Worm (Caenorhabditis elegans) whole organism, L4 larva: ENCODE measurements around the gene K01A12.4.

Experiments used
- F26F4.8 ChIP-seq: fragments of 200-800 bp; sonication (Bioruptor generic); conservative IDR thresholded peaks from 2 replicates; pipeline ENCODE4 v1.3.6; 2022; ENCODE audit warnings: missing genetic modification characterization, missing compliant biosample characterization
- F44E2.7 ChIP-seq: fragments of 200-800 bp; sonication (Bioruptor generic); IDR thresholded peaks from 2 replicates; pipeline ENCODE4 v2.1.2; 2022; ENCODE audit warnings: missing genetic modification characterization, missing compliant biosample characterization
- F49E8.2 ChIP-seq: sonication (generic microtip); optimal IDR thresholded peaks from 2 replicates; lab custom pipeline; 2016; ENCODE audit warnings: missing compliant biosample characterization, mild to moderate bottlenecking, missing genetic modification characterization, borderline replicate concordance
- T20F7.1 ChIP-seq: fragments of 200-800 bp; sonication (Bioruptor generic); optimal IDR thresholded peaks from 2 replicates; lab custom pipeline; 2018; ENCODE audit warnings: mild to moderate bottlenecking, missing genetic modification characterization, missing compliant biosample characterization
- Y75B8A.6 ChIP-seq: fragments of 200-800 bp; sonication (Bioruptor generic); IDR thresholded peaks from 2 replicates; pipeline ENCODE4 v1.3.6; 2022; ENCODE audit warnings: missing genetic modification reagents, missing genetic modification characterization, missing compliant biosample characterization
- arid-1 ChIP-seq: fragments of 200-800 bp; sonication (Bioruptor generic); conservative IDR thresholded peaks from 2 replicates; pipeline ENCODE4 v1.3.6; 2022; ENCODE audit warnings: missing genetic modification reagents, missing genetic modification characterization, missing compliant biosample characterization
- ceh-20 ChIP-seq: fragments of 200-800 bp; sonication (Bioruptor generic); IDR thresholded peaks from 2 replicates; pipeline ENCODE4 v1.3.6; 2022; ENCODE audit warnings: missing genetic modification reagents, missing genetic modification characterization, missing compliant biosample characterization
- ceh-32 ChIP-seq: sonication (generic microtip); optimal IDR thresholded peaks from 2 replicates; lab custom pipeline; 2016; ENCODE audit warnings: mild to moderate bottlenecking, missing genetic modification characterization, missing compliant biosample characterization; ENCODE audit not compliant: poor library complexity
- ceh-44 ChIP-seq: fragments of 200-800 bp; sonication (Bioruptor generic); IDR thresholded peaks from 2 replicates; pipeline ENCODE4 v1.3.6; 2022; ENCODE audit warnings: missing genetic modification reagents, missing genetic modification characterization, missing compliant biosample characterization
- ceh-82 ChIP-seq: sonication (generic microtip); optimal IDR thresholded peaks from 2 replicates; lab custom pipeline; 2017; ENCODE audit warnings: missing biosample characterization, missing genetic modification characterization
- ctbp-1 ChIP-seq: fragments of 200-800 bp; sonication (Bioruptor generic); IDR thresholded peaks from 2 replicates; pipeline ENCODE4 v1.3.6; 2022; ENCODE audit warnings: missing genetic modification reagents, missing genetic modification characterization, missing compliant biosample characterization
- daf-16 ChIP-seq, 3 experiments: sonication (generic microtip); optimal IDR thresholded peaks; 2 replicates each; lab custom pipeline; 2016 to 2017; ENCODE audit warnings: missing genetic modification characterization in 3 of 3, missing genetic modification reagents in 3 of 3, mild to moderate bottlenecking in 2 of 3, missing compliant biosample characterization in 2 of 3, missing biosample characterization in 1 of 3, moderate library complexity in 1 of 3
- dmd-9 ChIP-seq: fragments of 200-800 bp; sonication (Bioruptor generic); IDR thresholded peaks from 2 replicates; pipeline ENCODE4 v1.3.6; 2022; ENCODE audit warnings: missing genetic modification reagents, missing genetic modification characterization, missing compliant biosample characterization
- dpl-1 ChIP-seq: fragments of 150-350 bp; optimal IDR thresholded peaks from 2 replicates; lab custom pipeline; 2014; ENCODE audit warnings: missing biosample characterization, missing genetic modification reagents, missing genetic modification characterization
- duxl-1 ChIP-seq: sonication (generic microtip); optimal IDR thresholded peaks from 2 replicates; lab custom pipeline; 2016; ENCODE audit warnings: mild to moderate bottlenecking, missing genetic modification characterization, moderate library complexity, missing compliant biosample characterization; ENCODE audit not compliant: poor library complexity
- egl-27 ChIP-seq: sonication (generic microtip); optimal IDR thresholded peaks from 3 replicates; lab custom pipeline; 2017; ENCODE audit warnings: missing biosample characterization, missing genetic modification reagents, missing genetic modification characterization
- hif-1 ChIP-seq, 2 experiments: sonication (generic microtip); optimal IDR thresholded peaks; 2 replicates each; lab custom pipeline; 2016 to 2017; ENCODE audit warnings: missing compliant biosample characterization in 2 of 2, missing genetic modification characterization in 2 of 2, missing genetic modification reagents in 2 of 2, missing genotype in 2 of 2, mild to moderate bottlenecking in 1 of 2
- hlh-11 ChIP-seq: fragments of 200-800 bp; sonication (Bioruptor generic); optimal IDR thresholded peaks from 2 replicates; lab custom pipeline; 2018; ENCODE audit warnings: mild to moderate bottlenecking, missing genetic modification characterization, missing compliant biosample characterization
- hmg-1.1 ChIP-seq: fragments of 200-800 bp; sonication (Bioruptor generic); IDR thresholded peaks from 2 replicates; pipeline ENCODE4 v1.3.6; 2022; ENCODE audit warnings: missing genetic modification reagents, missing genetic modification characterization, missing compliant biosample characterization
- lim-7 ChIP-seq: fragments of 200-800 bp; sonication (Bioruptor generic); IDR thresholded peaks from 2 replicates; pipeline ENCODE4 v1.3.6; 2022; ENCODE audit warnings: missing genetic modification characterization, missing compliant biosample characterization
- lin-1 ChIP-seq: fragments of 200-800 bp; sonication (Bioruptor generic); IDR thresholded peaks from 2 replicates; pipeline ENCODE4 v1.3.6; 2022; ENCODE audit warnings: missing genetic modification reagents, missing genetic modification characterization, missing compliant biosample characterization
- lin-15B ChIP-seq: fragments of 150-350 bp; sonication (generic microtip); optimal IDR thresholded peaks from 3 replicates; lab custom pipeline; 2014; ENCODE audit warnings: missing biosample characterization, missing genetic modification characterization
- lin-29 ChIP-seq: fragments of 200-800 bp; sonication (Bioruptor generic); IDR thresholded peaks from 2 replicates; pipeline ENCODE4 v1.3.6; 2022; ENCODE audit warnings: missing genetic modification reagents, missing genetic modification characterization, missing compliant biosample characterization
- lin-38 ChIP-seq: fragments of 200-800 bp; sonication (Bioruptor generic); IDR thresholded peaks from 2 replicates; pipeline ENCODE4 v1.3.6; 2022; ENCODE audit warnings: missing genetic modification reagents, missing genetic modification characterization, missing compliant biosample characterization
- lin-39 ChIP-seq: fragments of 150-350 bp; optimal IDR thresholded peaks from 2 replicates; lab custom pipeline; 2014; ENCODE audit warnings: missing biosample characterization, missing genetic modification reagents, missing genetic modification characterization
- lsy-2 ChIP-seq, 2 experiments: fragments of 150-350 bp in 1 of 2; sonication (generic microtip) in 1 of 2; optimal IDR thresholded peaks; 2 replicates each; lab custom pipeline; 2014 to 2017; ENCODE audit warnings: missing biosample characterization in 2 of 2, missing genetic modification characterization in 2 of 2
- madf-5 ChIP-seq, 2 experiments: fragments of 200-800 bp; sonication (Bioruptor generic); IDR thresholded peaks; 2 replicates each; pipeline ENCODE4 v1.3.6; 2022; ENCODE audit warnings: missing compliant biosample characterization in 2 of 2, missing genetic modification characterization in 2 of 2
- mdl-1 ChIP-seq, 2 experiments: fragments of 150-350 bp in 1 of 2; sonication (generic microtip) in 1 of 2; optimal IDR thresholded peaks; 2 replicates each; lab custom pipeline; 2014 to 2017; ENCODE audit warnings: missing biosample characterization in 2 of 2, missing genetic modification characterization in 2 of 2
- mes-2 ChIP-seq: sonication (generic microtip); optimal IDR thresholded peaks from 2 replicates; lab custom pipeline; 2016; ENCODE audit warnings: missing genotype, mild to moderate bottlenecking, missing genetic modification characterization, missing compliant biosample characterization; ENCODE audit not compliant: poor library complexity, severe bottlenecking
- nhr-41 ChIP-seq: fragments of 200-800 bp; sonication (Bioruptor generic); IDR thresholded peaks from 2 replicates; pipeline ENCODE4 v1.3.6; 2022; ENCODE audit warnings: missing genetic modification reagents, missing genetic modification characterization, missing compliant biosample characterization
- nhr-48 ChIP-seq: sonication (generic microtip); optimal IDR thresholded peaks from 2 replicates; lab custom pipeline; 2016; ENCODE audit warnings: mild to moderate bottlenecking, missing genetic modification characterization, missing compliant biosample characterization
- nhr-76 ChIP-seq: fragments of 150-350 bp; optimal IDR thresholded peaks from 2 replicates; lab custom pipeline; 2014; ENCODE audit warnings: missing biosample characterization, missing genetic modification characterization
- saeg-2 ChIP-seq: fragments of 200-800 bp; sonication (Bioruptor generic); IDR thresholded peaks from 2 replicates; pipeline ENCODE4 v1.3.6; 2022; ENCODE audit warnings: missing genetic modification reagents, missing genetic modification characterization, missing compliant biosample characterization
- set-16 ChIP-seq: fragments of 200-800 bp; sonication (Bioruptor generic); IDR thresholded peaks from 2 replicates; pipeline ENCODE4 v1.3.6; 2022; ENCODE audit warnings: missing genetic modification reagents, missing genetic modification characterization, missing compliant biosample characterization
- skn-1 ChIP-seq: fragments of 150-350 bp; optimal IDR thresholded peaks from 2 replicates; lab custom pipeline; 2014; ENCODE audit warnings: missing biosample characterization, missing genetic modification characterization
- snpc-4 ChIP-seq: fragments of 150-350 bp; optimal IDR thresholded peaks from 2 replicates; lab custom pipeline; 2014; ENCODE audit warnings: missing biosample characterization, missing genetic modification characterization
- tag-97 ChIP-seq: fragments of 200-800 bp; sonication (Bioruptor generic); IDR thresholded peaks from 2 replicates; pipeline ENCODE4 v1.3.6; 2022; ENCODE audit warnings: missing genetic modification characterization, missing compliant biosample characterization
- unc-130 ChIP-seq: sonication (generic microtip); optimal IDR thresholded peaks from 2 replicates; lab custom pipeline; 2016; ENCODE audit warnings: missing genetic modification reagents, missing genetic modification characterization, missing compliant biosample characterization
- unc-39 ChIP-seq: sonication (generic microtip); optimal IDR thresholded peaks from 2 replicates; lab custom pipeline; 2017; ENCODE audit warnings: missing biosample characterization, missing genetic modification characterization
- vab-7 ChIP-seq: fragments of 200-800 bp; sonication (Bioruptor generic); IDR thresholded peaks from 2 replicates; pipeline ENCODE4 v1.3.6; 2022; ENCODE audit warnings: missing genetic modification reagents, missing genetic modification characterization, missing compliant biosample characterization
- zfp-2 ChIP-seq: sonication (generic microtip); optimal IDR thresholded peaks from 2 replicates; lab custom pipeline; 2016; ENCODE audit warnings: mild to moderate bottlenecking, missing genetic modification characterization, missing compliant biosample characterization
- zfp-3 ChIP-seq: fragments of 200-800 bp; sonication (Bioruptor generic); conservative IDR thresholded peaks from 2 replicates; pipeline ENCODE4 v1.3.6; 2022; ENCODE audit warnings: missing genetic modification reagents, missing genetic modification characterization, missing compliant biosample characterization
- zip-11 ChIP-seq: fragments of 200-800 bp; sonication (Bioruptor generic); IDR thresholded peaks from 2 replicates; pipeline ENCODE4 v1.3.6; 2022; ENCODE audit warnings: missing genetic modification characterization, missing compliant biosample characterization

K01A12.4 gene

DNA sequence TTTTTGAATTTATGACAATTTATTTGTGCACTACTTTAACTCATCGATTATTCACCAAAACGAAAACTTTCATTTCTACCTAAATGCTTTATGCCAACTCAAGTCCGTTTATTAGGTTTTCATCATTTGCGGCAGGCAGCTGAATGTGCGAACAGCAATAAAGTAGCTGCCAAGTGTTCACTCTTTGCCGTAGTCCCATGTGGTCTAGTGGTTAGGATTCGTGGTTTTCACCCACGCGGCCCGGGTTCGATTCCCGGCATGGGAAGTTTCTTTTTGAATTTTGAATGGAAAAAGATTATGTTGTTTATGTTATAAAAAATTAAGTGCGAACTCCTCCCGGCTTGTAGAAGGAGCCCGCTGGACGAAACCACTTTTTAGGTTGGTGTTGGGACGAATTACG, 35.6 kb downstream of the K01A12.4 start (continued):
- TF ChIP-seq ceh-82 (tag; lab: Kevin White, UChicago) (no peak), snpc-4 (tag; lab: Kevin White, UChicago) (no peak), hif-1 (tag; optimal IDR thresholded peaks at IDR 0.05; lab: Kevin White, UChicago) (peak in 1 of 2 experiments; percentile 30), zip-11 (GFP tag; lab: Robert Waterston, UW) (0 out of 2 replicates have a peak, but pooled peaks have one; percentile 62), zfp-3 (GFP tag; lab: Robert Waterston, UW) (peak; percentile 41; the same call in 1 of the 2 replicates), F49E8.2 (tag; lab: Kevin White, UChicago) (peak; percentile 50), nhr-76 (tag; lab: Kevin White, UChicago) (no peak), F44E2.7 (GFP tag; lab: Robert Waterston, UW) (peak; percentile 90), T20F7.1 (peak; percentile 9), unc-39 (tag; lab: Kevin White, UChicago) (no peak), lin-38 (peak; percentile 78), lin-39 (no peak), duxl-1 (peak; percentile 51), daf-16 (GFP tag; optimal IDR thresholded peaks at IDR 0.05; lab: Kevin White, UChicago) (peak; percentile 33 to 87), daf-16 (tag; optimal IDR thresholded peaks at IDR 0.05; lab: Kevin White, UChicago) (peak; percentile 76)
- TF ChIP-seq, all 104 proteins: peak for 61

DNA sequence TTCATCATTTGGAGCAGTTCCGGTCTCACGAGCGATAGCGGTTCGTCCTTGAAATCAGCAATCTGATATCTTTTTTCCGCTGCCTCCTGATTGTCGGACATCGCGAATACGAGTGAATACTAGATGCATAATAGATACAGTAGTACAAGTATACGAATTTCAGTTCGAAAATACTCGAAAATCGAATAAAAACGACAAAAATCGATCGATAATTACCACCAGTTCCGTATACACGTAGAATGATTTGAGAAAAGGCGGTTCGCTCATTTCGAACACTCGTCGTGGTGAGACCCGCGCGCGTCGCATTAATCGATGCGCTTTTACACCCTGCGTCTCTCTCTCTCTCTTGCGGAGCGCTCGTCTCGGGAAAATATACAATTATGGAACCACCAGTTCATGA, 36.3 kb downstream of the K01A12.4 start, which contains the start of gene F12D9.2:
Gene F12D9.2 (minus strand): TSS at position 101 of the 400 bp plus-strand sequence.
- no peak for TF ChIP-seq egl-27 (tag; lab: Kevin White, UChicago)
- no peak for TF ChIP-seq saeg-2 (GFP tag; lab: Robert Waterston, UW)
- TF ChIP-seq Y75B8A.6, result no peak
- no peak for TF ChIP-seq lin-1 (GFP tag; lab: Robert Waterston, UW)
- no peak for TF ChIP-seq vab-7
- no peak for TF ChIP-seq madf-5 (GFP tag; IDR thresholded peaks at IDR 0.05; lab: Robert Waterston, UW)
- no peak for TF ChIP-seq F44E2.7 (GFP tag; lab: Robert Waterston, UW)
- TF ChIP-seq lin-29 (GFP tag; lab: Robert Waterston, UW), result no peak
- TF ChIP-seq snpc-4 (tag; lab: Kevin White, UChicago), result no peak
- no peak for TF ChIP-seq nhr-48 (tag; lab: Kevin White, UChicago)
- no peak for TF ChIP-seq arid-1
- TF ChIP-seq set-16 (GFP tag; lab: Robert Waterston, UW), result no peak
- no peak for TF ChIP-seq lim-7 (GFP tag; lab: Robert Waterston, UW)
- TF ChIP-seq zfp-2, result no peak
- no peak for TF ChIP-seq lsy-2 (tag; optimal IDR thresholded peaks at IDR 0.05; lab: Kevin White, UChicago)
- TF ChIP-seq hmg-1.1 (GFP tag; lab: Robert Waterston, UW), result no peak

DNA sequence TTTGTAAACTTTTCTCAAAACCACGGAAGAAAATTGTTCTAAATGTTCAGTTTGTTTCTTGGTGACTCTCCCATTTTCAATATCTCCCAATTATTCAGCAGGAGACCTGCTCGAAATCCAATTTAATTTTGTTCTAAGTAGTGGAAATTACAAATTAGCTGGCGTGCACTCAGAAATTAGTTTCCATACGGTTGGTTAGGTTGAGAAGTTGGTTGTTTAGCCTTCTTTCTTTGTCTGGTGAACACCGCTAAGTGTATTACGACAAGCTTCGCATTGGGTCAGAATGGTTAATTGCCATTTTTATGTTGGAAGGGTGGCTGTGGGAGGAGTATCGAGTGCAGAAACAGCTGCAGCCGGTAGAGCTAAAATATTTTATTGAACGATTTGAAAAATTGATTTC, 37.9 kb downstream of the K01A12.4 start:
- TF ChIP-seq mes-2 (tag; lab: Kevin White, UChicago) (no peak), nhr-41 (no peak), F26F4.8 (no peak), egl-27 (tag; lab: Kevin White, UChicago) (no peak), vab-7 (0 out of 2 replicates have a peak, but pooled peaks have one; percentile 8)

DNA sequence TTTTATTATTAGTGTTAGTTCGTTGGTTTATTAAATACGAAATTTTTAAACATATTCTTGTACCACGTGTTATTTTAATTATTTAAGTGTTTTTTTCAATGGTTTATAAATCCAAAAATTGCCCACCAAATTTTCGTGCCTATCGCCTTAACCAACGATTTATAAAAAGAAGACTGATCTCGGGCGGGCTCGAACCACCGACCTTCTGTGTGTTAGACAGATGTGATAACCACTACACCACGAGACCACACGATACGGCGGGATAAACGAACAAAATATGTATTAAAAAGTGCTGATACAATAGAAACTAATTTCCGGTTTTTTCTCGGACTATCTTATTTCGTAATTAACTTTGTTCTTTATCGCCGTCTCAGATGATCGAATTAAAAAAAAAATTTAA, 39.8 kb downstream of the K01A12.4 start:
- TF ChIP-seq hlh-11, result peak; percentile 26
- TF ChIP-seq F44E2.7 (GFP tag; lab: Robert Waterston, UW), result no peak
- TF ChIP-seq zip-11 (GFP tag; lab: Robert Waterston, UW), result no peak
- no peak for TF ChIP-seq skn-1 (tag; lab: Kevin White, UChicago)
- peak; percentile 49 to 88 for TF ChIP-seq daf-16 (GFP tag; optimal IDR thresholded peaks at IDR 0.05; lab: Kevin White, UChicago)
- peak; percentile 54 for TF ChIP-seq daf-16 (tag; optimal IDR thresholded peaks at IDR 0.05; lab: Kevin White, UChicago)
- no peak for TF ChIP-seq tag-97 (GFP tag; lab: Robert Waterston, UW)
- TF ChIP-seq ceh-44, result peak; percentile 82
- TF ChIP-seq vab-7, result peak; percentile 76
- TF ChIP-seq lin-15B (tag; lab: Kevin White, UChicago), result no peak
- 0 out of 2 replicates have a peak, but pooled peaks have one; percentile 13 for TF ChIP-seq zfp-3 (GFP tag; lab: Robert Waterston, UW)
- TF ChIP-seq ctbp-1, result 0 out of 2 replicates have a peak, but pooled peaks have one; percentile 51
- TF ChIP-seq ceh-20 (GFP tag; lab: Robert Waterston, UW), result 0 out of 2 replicates have a peak, but pooled peaks have one; percentile 37
- TF ChIP-seq unc-130, result peak; percentile 31
- 0 out of 2 replicates have a peak, but pooled peaks have one; percentile 10 for TF ChIP-seq dmd-9 (GFP tag; lab: Robert Waterston, UW)
- no peak for TF ChIP-seq mdl-1 (tag; optimal IDR thresholded peaks at IDR 0.05; lab: Kevin White, UChicago)
- TF ChIP-seq ceh-32 (tag; lab: Kevin White, UChicago), result no peak
- no peak for TF ChIP-seq dpl-1
- peak; percentile 67; the same call in 1 of the 2 replicates for TF ChIP-seq F26F4.8
- TF ChIP-seq set-16 (GFP tag; lab: Robert Waterston, UW), result no peak
